Worm (Caenorhabditis elegans): ENCODE data around the gene ssq-1.

DNA sequence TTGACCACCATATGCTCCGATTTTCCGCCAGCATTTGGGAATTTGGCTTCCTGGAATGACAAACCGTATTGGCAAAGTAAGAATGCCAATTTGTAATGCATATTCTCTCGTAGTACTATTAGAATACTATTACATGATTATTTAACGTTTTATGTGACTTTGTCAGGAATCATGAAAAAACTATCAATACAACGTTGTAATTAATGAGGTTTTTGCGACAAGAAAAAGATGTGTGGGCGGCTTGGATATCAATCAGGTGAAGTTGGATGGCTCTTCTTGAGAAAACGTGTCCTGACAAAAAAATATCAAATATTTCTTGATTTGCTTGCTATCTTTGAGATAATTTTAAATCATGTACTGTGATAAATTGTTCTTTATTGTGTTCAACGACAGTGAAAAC lies 4.3 kb upstream of the ssq-1 start, which contains the start of gene K07F5.7:
- TF ChIP-seq nhr-11 (tag; optimal IDR thresholded peaks at IDR 0.05): no peak
- no peak for TF ChIP-seq ceh-9 (tag; optimal IDR thresholded peaks at IDR 0.05)
- TF ChIP-seq fkh-10 (GFP tag; optimal IDR thresholded peaks at IDR 0.05): no peak
- no peak for TF ChIP-seq ceh-2 (tag; optimal IDR thresholded peaks at IDR 0.05)
- TF ChIP-seq pha-4 (tag; optimal IDR thresholded peaks at IDR 0.05): no peak
- no peak for TF ChIP-seq fkh-6 (tag; optimal IDR thresholded peaks at IDR 0.05)
- TF ChIP-seq ceh-31 (tag; optimal IDR thresholded peaks at IDR 0.05): no peak
- TF ChIP-seq hlh-13 (GFP tag; optimal IDR thresholded peaks at IDR 0.05): no peak
- no peak for TF ChIP-seq pag-3 (tag; optimal IDR thresholded peaks at IDR 0.05; ENCODE audit: borderline replicate concordance)
- TF ChIP-seq elt-2 (tag; optimal IDR thresholded peaks at IDR 0.05): no peak
- TF ChIP-seq odd-2 (tag; optimal IDR thresholded peaks at IDR 0.05): no peak
- TF ChIP-seq pros-1 (tag; optimal IDR thresholded peaks at IDR 0.05): no peak
- TF ChIP-seq nfya-1 (tag; optimal IDR thresholded peaks at IDR 0.05): no peak
